Worm (Caenorhabditis elegans) whole organism, L2 larva: Measurements from ENCODE around the gene amx-1.

ENCODE experiments used
- egl-27 ChIP-seq: sonication (generic microtip); optimal IDR thresholded peaks from 3 replicates; lab custom pipeline; 2017; ENCODE audit warnings: missing biosample characterization, missing genetic modification reagents, missing genetic modification characterization
- nhr-77 ChIP-seq: fragments of 150-350 bp; optimal IDR thresholded peaks from 2 replicates; lab custom pipeline; 2014; ENCODE audit warnings: missing biosample characterization, missing genetic modification characterization
- zag-1 ChIP-seq: fragments of 150-350 bp; optimal IDR thresholded peaks from 2 replicates; lab custom pipeline; 2014; ENCODE audit warnings: missing biosample characterization, missing genetic modification characterization

DNA sequence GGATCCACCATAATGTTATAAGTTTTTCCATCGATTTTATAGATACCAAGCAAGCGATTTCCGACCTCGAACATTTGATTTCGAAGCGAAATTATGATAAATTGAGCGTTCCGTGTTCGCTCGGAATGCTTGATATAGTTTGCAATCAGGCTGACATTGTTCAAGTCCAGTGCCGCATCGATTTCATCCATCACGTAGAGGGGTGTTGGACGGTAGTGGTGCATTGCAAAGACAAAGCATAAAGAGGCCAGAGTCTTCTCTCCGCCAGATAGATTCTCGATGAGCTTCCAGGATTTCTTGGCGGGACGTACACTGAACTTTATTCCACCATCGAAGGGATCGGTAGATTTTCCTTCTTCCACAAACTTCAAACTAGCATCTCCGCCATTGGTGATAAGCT, 7.8 kb upstream of the amx-1 start:
- TF ChIP-seq zag-1 (tag; lab: Kevin White, UChicago) (no peak), nhr-77 (tag; lab: Kevin White, UChicago) (no peak), egl-27 (tag; lab: Kevin White, UChicago) (no peak)
